Worm (Caenorhabditis elegans) whole organism, L3 larva: ENCODE data around the gene rgs-7.

Experiments
- egl-27 ChIP-seq: sonication (generic microtip); optimal IDR thresholded peaks from 4 replicates; lab custom pipeline; 2017; ENCODE audit warnings: missing biosample characterization, missing genetic modification reagents, missing genetic modification characterization
- nfya-1 ChIP-seq: sonication (generic microtip); optimal IDR thresholded peaks from 2 replicates; lab custom pipeline; 2017; ENCODE audit warnings: missing genetic modification characterization, mild to moderate bottlenecking, missing compliant biosample characterization, antibody characterized with exemption, moderate library complexity; ENCODE audit not compliant: insufficient read depth
- nhr-11 ChIP-seq: fragments of 150-350 bp; optimal IDR thresholded peaks from 2 replicates; lab custom pipeline; 2014; ENCODE audit warnings: missing biosample characterization, missing genetic modification characterization
- pqm-1 ChIP-seq: fragments of 150-350 bp; optimal IDR thresholded peaks from 2 replicates; lab custom pipeline; 2017; ENCODE audit warnings: missing biosample characterization, missing genetic modification characterization, inconsistent platforms
- skn-1 ChIP-seq: fragments of 150-350 bp; optimal IDR thresholded peaks from 2 replicates; lab custom pipeline; 2014; ENCODE audit warnings: missing biosample characterization, missing genetic modification characterization
- snpc-4 ChIP-seq: fragments of 150-350 bp; optimal IDR thresholded peaks from 2 replicates; lab custom pipeline; 2014; ENCODE audit warnings: missing biosample characterization, missing genetic modification characterization
- unc-39 ChIP-seq: sonication (generic microtip); optimal IDR thresholded peaks from 4 replicates; lab custom pipeline; 2017; ENCODE audit warnings: missing biosample characterization, missing genetic modification characterization
- unc-62 ChIP-seq: fragments of 150-350 bp; sonication (generic microtip); optimal IDR thresholded peaks from 4 replicates; lab custom pipeline; 2014; ENCODE audit warnings: missing biosample characterization, missing genetic modification reagents, missing genetic modification characterization
- zag-1 ChIP-seq: fragments of 150-350 bp; optimal IDR thresholded peaks from 2 replicates; lab custom pipeline; 2014; ENCODE audit warnings: missing biosample characterization, missing genetic modification characterization

- no peak for TF ChIP-seq zag-1 (tag; lab: Kevin White, UChicago)
- no peak for TF ChIP-seq snpc-4 (tag; lab: Kevin White, UChicago)
- no peak for TF ChIP-seq pqm-1 (tag; lab: Kevin White, UChicago)
- no peak for TF ChIP-seq skn-1 (tag; lab: Kevin White, UChicago)
- no peak for TF ChIP-seq egl-27 (tag; lab: Kevin White, UChicago)
- no peak for TF ChIP-seq unc-39 (tag; lab: Kevin White, UChicago)
- peak; percentile 1 for TF ChIP-seq unc-62 (GFP tag; lab: Kevin White, UChicago)
- no peak for TF ChIP-seq nhr-11
- no peak for TF ChIP-seq nfya-1 (tag; lab: Kevin White, UChicago)
Measured at ce11 chrX:3494634-3495033, 47.7 kb upstream of the rgs-7 start.
